2 worm cellular contexts compared by ENCODE assay signal in genomic region chrX:4902376-4902775, ce11.
TF ChIP-seq lines count a peak whose summit lies in the region.

No protein-coding gene starts in this region.

TF ChIP-seq in whole organism, L1 larva, 84 proteins besides CTCF, POLR2A, EP300 and RAD21:
- TF ChIP-seq efl-3 (GFP tag; optimal IDR thresholded peaks at IDR 0.05; lab: Kevin White, UChicago) = no peak
- no peak for TF ChIP-seq blmp-1 (tag; optimal IDR thresholded peaks at IDR 0.05; lab: Kevin White, UChicago)
- no peak for TF ChIP-seq mef-2 (tag; optimal IDR thresholded peaks at IDR 0.05; lab: Kevin White, UChicago)
- TF ChIP-seq ets-5 (GFP tag; IDR thresholded peaks at IDR 0.05; lab: Robert Waterston, UW) = no peak
- no peak for TF ChIP-seq nhr-28 (tag; optimal IDR thresholded peaks at IDR 0.05; lab: Kevin White, UChicago)
- peak; percentile 61 for TF ChIP-seq fkh-8 (tag; optimal IDR thresholded peaks at IDR 0.05; lab: Kevin White, UChicago)
- TF ChIP-seq nhr-71 (tag; optimal IDR thresholded peaks at IDR 0.05; lab: Kevin White, UChicago) = peak; percentile 25
- peak; percentile 74 for TF ChIP-seq hlh-4 (tag; optimal IDR thresholded peaks at IDR 0.05; lab: Kevin White, UChicago)
- no peak for TF ChIP-seq tlp-1 (tag; optimal IDR thresholded peaks at IDR 0.05; lab: Kevin White, UChicago)
- TF ChIP-seq isw-1 (GFP tag; IDR thresholded peaks at IDR 0.05; lab: Robert Waterston, UW) = no peak
- TF ChIP-seq lin-15B (tag; optimal IDR thresholded peaks at IDR 0.05; lab: Kevin White, UChicago) = no peak
- TF ChIP-seq lin-39 (tag; optimal IDR thresholded peaks at IDR 0.05; lab: Kevin White, UChicago) = no peak
- TF ChIP-seq ama-1 (optimal IDR thresholded peaks at IDR 0.05; lab: Kevin White, UChicago) = no peak
- no peak for TF ChIP-seq dpl-1 (GFP tag; optimal IDR thresholded peaks at IDR 0.05; lab: Kevin White, UChicago)
- TF ChIP-seq ceh-90 (tag; optimal IDR thresholded peaks at IDR 0.05; lab: Kevin White, UChicago) = no peak
- no peak for TF ChIP-seq F16B12.6 (tag; optimal IDR thresholded peaks at IDR 0.05; lab: Kevin White, UChicago)
- TF ChIP-seq ceh-88 (GFP tag; IDR thresholded peaks at IDR 0.05; lab: Robert Waterston, UW) = no peak
- TF ChIP-seq ztf-11 (tag; optimal IDR thresholded peaks at IDR 0.05; lab: Kevin White, UChicago) = no peak
- no peak for TF ChIP-seq swsn-7 (tag; optimal IDR thresholded peaks at IDR 0.05; lab: Kevin White, UChicago)
- no peak for TF ChIP-seq hpl-2 (GFP tag; optimal IDR thresholded peaks at IDR 0.05; lab: Kevin White, UChicago)
- TF ChIP-seq ztf-4 (tag; optimal IDR thresholded peaks at IDR 0.05; lab: Kevin White, UChicago) = no peak

TF ChIP-seq in whole organism, late embryonic, 69 proteins besides CTCF, POLR2A, EP300 and RAD21:
- TF ChIP-seq pqm-1 (tag; optimal IDR thresholded peaks at IDR 0.05; lab: Kevin White, UChicago) (no peak), unc-42 (tag; optimal IDR thresholded peaks at IDR 0.05; lab: Kevin White, UChicago) (peak; percentile 34)
